Worm (Caenorhabditis elegans): ENCODE results near the gene unc-9.
A peak's percentile ranks its signal among the peaks of the same experiment; 100 is the strongest.

The unc-9 gene

ce11 chrX:13264550-13264949, 63.0 kb downstream of the unc-9 start (continued):
- TF ChIP-seq Y5F2A.4 (GFP tag; optimal IDR thresholded peaks at IDR 0.05) (no peak), madf-9 (GFP tag; conservative IDR thresholded peaks at IDR 0.05) (peak; percentile 90), ceh-28 (tag; optimal IDR thresholded peaks at IDR 0.05) (no peak), gei-8 (GFP tag; optimal IDR thresholded peaks at IDR 0.05) (peak; percentile 62), daf-8 (GFP tag; IDR thresholded peaks at IDR 0.05) (0 out of 2 replicates have a peak, but pooled peaks have one; percentile 58), mes-2 (tag; optimal IDR thresholded peaks at IDR 0.05; ENCODE audit: poor library complexity, severe bottlenecking) (no peak), sdz-12 (GFP tag; optimal IDR thresholded peaks at IDR 0.05) (peak; percentile 49), ceh-32 (tag; optimal IDR thresholded peaks at IDR 0.05; ENCODE audit: poor library complexity) (peak; percentile 45), daf-12 (tag; optimal IDR thresholded peaks at IDR 0.05) (no peak), nhr-28 (tag; optimal IDR thresholded peaks at IDR 0.05) (peak; percentile 46), lim-7 (GFP tag; IDR thresholded peaks at IDR 0.05) (peak; percentile 94), vab-7 (GFP tag; IDR thresholded peaks at IDR 0.05) (peak; percentile 93), arid-1 (GFP tag; conservative IDR thresholded peaks at IDR 0.05) (peak; percentile 93), zip-11 (GFP tag; IDR thresholded peaks at IDR 0.05) (peak; percentile 65; the same call in 1 of the 2 replicates), D1046.2 (GFP tag; IDR thresholded peaks at IDR 0.05) (peak; percentile 80; the same call in 1 of the 2 replicates), F26F4.8 (GFP tag; conservative IDR thresholded peaks at IDR 0.05) (peak; percentile 94), rbr-2 (tag; optimal IDR thresholded peaks at IDR 0.05) (peak; percentile 64), egl-27 (tag; optimal IDR thresholded peaks at IDR 0.05) (no peak), ZK546.5 (tag; optimal IDR thresholded peaks at IDR 0.05) (no peak), aha-1 (tag) (peak; percentile 98), lin-1 (GFP tag; IDR thresholded peaks at IDR 0.05) (peak; percentile 67; the same call in 1 of the 2 replicates), egl-43 (GFP tag; IDR thresholded peaks at IDR 0.05) (peak; percentile 95), zip-2 (tag; optimal IDR thresholded peaks at IDR 0.05) (peak; percentile 40), dve-1 (tag; optimal IDR thresholded peaks at IDR 0.05; ENCODE audit: insufficient read depth) (peak; percentile 70), daf-16 (GFP tag; optimal IDR thresholded peaks at IDR 0.05) (peak; percentile 59 to 81), daf-16 (tag; optimal IDR thresholded peaks at IDR 0.05) (peak; percentile 44), T26A8.4 (GFP tag; IDR thresholded peaks at IDR 0.05) (no peak; the same call in 1 of the 2 replicates), ceh-62 (tag; optimal IDR thresholded peaks at IDR 0.05) (no peak), spr-3 (GFP tag; optimal IDR thresholded peaks at IDR 0.05) (peak; percentile 15), mep-1 (tag; optimal IDR thresholded peaks at IDR 0.05) (no peak), saeg-2 (GFP tag; IDR thresholded peaks at IDR 0.05) (peak; percentile 77), aly-2 (tag; optimal IDR thresholded peaks at IDR 0.05) (no peak), dmd-8 (GFP tag; IDR thresholded peaks at IDR 0.05) (peak; percentile 87), F49E8.2 (tag; optimal IDR thresholded peaks at IDR 0.05; ENCODE audit: borderline replicate concordance) (peak; percentile 39), lin-15B (tag; optimal IDR thresholded peaks at IDR 0.05) (no peak), tra-1 (GFP tag; IDR thresholded peaks at IDR 0.05) (peak; percentile 67; the same call in 1 of the 2 replicates), zfp-2 (tag; optimal IDR thresholded peaks at IDR 0.05) (no peak), lin-13 (GFP tag; optimal IDR thresholded peaks at IDR 0.05) (peak; percentile 55), nhr-41 (GFP tag; IDR thresholded peaks at IDR 0.05) (peak; percentile 76; the same call in 1 of the 2 replicates), zfp-3 (GFP tag; conservative IDR thresholded peaks at IDR 0.05) (peak; percentile 65; the same call in 1 of the 2 replicates), fkh-10 (GFP tag; optimal IDR thresholded peaks at IDR 0.05) (peak; percentile 63), Y75B8A.6 (GFP tag; IDR thresholded peaks at IDR 0.05) (peak; percentile 79; the same call in 1 of the 2 replicates), dmd-9 (GFP tag; IDR thresholded peaks at IDR 0.05) (peak; percentile 77; the same call in 1 of the 2 replicates), nhr-102 (tag; optimal IDR thresholded peaks at IDR 0.05) (peak; percentile 70), unc-130 (GFP tag; optimal IDR thresholded peaks at IDR 0.05) (peak; percentile 14), ceh-82 (tag; optimal IDR thresholded peaks at IDR 0.05) (no peak), ctbp-1 (GFP tag; IDR thresholded peaks at IDR 0.05) (peak; percentile 82), ztf-11 (tag; optimal IDR thresholded peaks at IDR 0.05) (no peak), ZK337.2 (GFP tag; IDR thresholded peaks at IDR 0.05) (peak; percentile 82), nhr-48 (tag; optimal IDR thresholded peaks at IDR 0.05) (peak; percentile 71), spr-1 (tag; optimal IDR thresholded peaks at IDR 0.05) (peak; percentile 60)

Measured in whole organism, L4 larva.